Fruit fly (Drosophila melanogaster) whole organism, embryonic: ENCODE results near the gene CG12522.

ENCODE experiments used
- CG10366 ChIP-seq: fragments of 200-800 bp; sonication (Bioruptor generic); IDR thresholded peaks from 2 replicates; pipeline ENCODE4 v1.3.6; 2022; ENCODE audit warnings: missing biosample characterization, missing genetic modification characterization
- CG10462 ChIP-seq: fragments of 200-800 bp; sonication (Bioruptor generic); optimal IDR thresholded peaks from 2 replicates; lab custom pipeline; 2016; ENCODE audit warnings: missing biosample characterization, missing genetic modification characterization
- CG1233 ChIP-seq: fragments of 200-800 bp; sonication (Bioruptor generic); optimal IDR thresholded peaks from 4 replicates; lab custom pipeline; 2018; ENCODE audit warnings: missing biosample characterization, mild to moderate bottlenecking, missing genetic modification characterization
- CG12744 ChIP-seq: fragments of 200-800 bp; sonication (Bioruptor generic); optimal IDR thresholded peaks from 2 replicates; lab custom pipeline; 2016; ENCODE audit warnings: missing biosample characterization, missing genetic modification characterization
- CG12942 ChIP-seq: fragments of 200-800 bp; sonication (Bioruptor generic); optimal IDR thresholded peaks from 3 replicates; lab custom pipeline; 2016; ENCODE audit warnings: missing biosample characterization, missing genetic modification characterization
- CG14965 ChIP-seq: fragments of 200-800 bp; sonication (Bioruptor generic); optimal IDR thresholded peaks from 2 replicates; lab custom pipeline; 2016; ENCODE audit warnings: missing biosample characterization, missing genetic modification characterization, borderline replicate concordance
- CG15269 ChIP-seq: fragments of 200-800 bp; sonication (Bioruptor generic); optimal IDR thresholded peaks from 2 replicates; lab custom pipeline; 2018; ENCODE audit warnings: missing biosample characterization, mild to moderate bottlenecking, missing genetic modification characterization, moderate library complexity
- CG16813 ChIP-seq: fragments of 200-800 bp; sonication (Bioruptor generic); IDR thresholded peaks from 3 replicates; pipeline ENCODE4 v1.3.6; 2022; ENCODE audit warnings: missing biosample characterization, missing genetic modification characterization; ENCODE audit not compliant: partially characterized antibody
- CG17361 ChIP-seq: fragments of 200-800 bp; sonication (Bioruptor generic); IDR thresholded peaks from 3 replicates; pipeline ENCODE4 v1.3.6; 2022; ENCODE audit warnings: missing biosample characterization, missing genetic modification characterization
- CG17568 ChIP-seq: fragments of 200-800 bp; sonication (Bioruptor generic); optimal IDR thresholded peaks from 2 replicates; lab custom pipeline; 2018; ENCODE audit warnings: missing biosample characterization, mild to moderate bottlenecking, missing genetic modification characterization, moderate library complexity
- CG17912 ChIP-seq: fragments of 200-800 bp; sonication (Bioruptor generic); optimal IDR thresholded peaks from 2 replicates; lab custom pipeline; 2018; ENCODE audit warnings: missing biosample characterization, mild to moderate bottlenecking, missing genetic modification characterization
- CG18476 ChIP-seq: fragments of 200-800 bp; sonication (Bioruptor generic); optimal IDR thresholded peaks from 2 replicates; lab custom pipeline; 2016; ENCODE audit warnings: missing biosample characterization, mild to moderate bottlenecking, missing genetic modification characterization
- CG2199 ChIP-seq: fragments of 200-800 bp; sonication (Bioruptor generic); IDR thresholded peaks from 3 replicates; pipeline ENCODE4 v1.3.6; 2022; ENCODE audit warnings: missing biosample characterization, missing genetic modification characterization
- CG3281 ChIP-seq: fragments of 200-800 bp; sonication (Bioruptor generic); optimal IDR thresholded peaks from 3 replicates; lab custom pipeline; 2017; ENCODE audit warnings: missing biosample characterization, mild to moderate bottlenecking, missing genetic modification characterization
- CG4424 ChIP-seq: fragments of 200-800 bp; sonication (Bioruptor generic); optimal IDR thresholded peaks from 3 replicates; lab custom pipeline; 2016; ENCODE audit warnings: missing biosample characterization, missing genetic modification characterization
- CG6254 ChIP-seq: fragments of 200-800 bp; sonication (Bioruptor generic); optimal IDR thresholded peaks from 3 replicates; lab custom pipeline; 2017; ENCODE audit warnings: mild to moderate bottlenecking, missing biosample characterization, missing genetic modification reagents, missing genetic modification characterization
- CG6272 ChIP-seq: fragments of 200-800 bp; sonication (Bioruptor generic); IDR thresholded peaks from 2 replicates; pipeline ENCODE4 v1.3.6; 2022; ENCODE audit warnings: missing biosample characterization, missing genetic modification characterization
- CG8290 ChIP-seq, 3 experiments: fragments of 200-800 bp; sonication (Bioruptor generic); optimal IDR thresholded peaks; 2 replicates each; lab custom pipeline; 2016 to 2019; ENCODE audit warnings: missing biosample characterization in 3 of 3, missing genetic modification characterization in 3 of 3, mild to moderate bottlenecking in 2 of 3, moderate library complexity in 1 of 3
- CG8924 ChIP-seq: fragments of 200-800 bp; optimal IDR thresholded peaks from 3 replicates; lab custom pipeline; 2019; ENCODE audit warnings: missing biosample characterization, mild to moderate bottlenecking, missing genetic modification characterization, moderate library complexity
- Chrac-16 ChIP-seq: fragments of 200-800 bp; sonication (Bioruptor generic); optimal IDR thresholded peaks from 3 replicates; lab custom pipeline; 2016; ENCODE audit warnings: missing biosample characterization, missing genetic modification characterization
- H2.0 ChIP-seq: fragments of 200-800 bp; sonication (Bioruptor generic); IDR thresholded peaks from 2 replicates; pipeline ENCODE4 v1.3.6; 2022; ENCODE audit warnings: missing biosample characterization, missing genetic modification characterization
- HHEX ChIP-seq: fragments of 200-800 bp; sonication (Bioruptor generic); optimal IDR thresholded peaks from 3 replicates; lab custom pipeline; 2017; ENCODE audit warnings: missing biosample characterization, mild to moderate bottlenecking, missing genetic modification characterization, missing genetic modification reagents
- Hey ChIP-seq: fragments of 200-800 bp; sonication (Bioruptor generic); optimal IDR thresholded peaks from 3 replicates; lab custom pipeline; 2018; ENCODE audit warnings: missing biosample characterization, mild to moderate bottlenecking, missing genetic modification characterization
- Lim3 ChIP-seq: fragments of 200-800 bp; sonication (Bioruptor generic); IDR thresholded peaks from 2 replicates; pipeline ENCODE4 v1.3.6; 2022; ENCODE audit warnings: missing biosample characterization, missing genetic modification characterization
- MESR4 ChIP-seq: fragments of 200-800 bp; sonication (Bioruptor generic); optimal IDR thresholded peaks from 2 replicates; lab custom pipeline; 2018; ENCODE audit warnings: missing biosample characterization, mild to moderate bottlenecking, missing genetic modification characterization, moderate library complexity
- Mrtf ChIP-seq: fragments of 200-800 bp; sonication (Bioruptor generic); IDR thresholded peaks from 3 replicates; pipeline ENCODE4 v1.3.6; 2022; ENCODE audit warnings: missing biosample characterization, missing genetic modification characterization
- NFAT ChIP-seq: fragments of 200-800 bp; sonication (Bioruptor generic); IDR thresholded peaks from 2 replicates; pipeline ENCODE4 v1.3.6; 2022; ENCODE audit warnings: missing biosample characterization, missing genetic modification characterization
- PHDP ChIP-seq: fragments of 200-800 bp; sonication (Bioruptor generic); optimal IDR thresholded peaks from 3 replicates; lab custom pipeline; 2018; ENCODE audit warnings: missing biosample characterization, mild to moderate bottlenecking, missing genetic modification characterization, moderate library complexity
- Poxn ChIP-seq: fragments of 200-800 bp; sonication (Bioruptor generic); IDR thresholded peaks from 2 replicates; pipeline ENCODE4 v1.3.6; 2022; ENCODE audit warnings: missing biosample characterization, missing genetic modification characterization
- Ravus ChIP-seq: fragments of 200-800 bp; sonication (Bioruptor generic); IDR thresholded peaks from 2 replicates; pipeline ENCODE4 v1.3.6; 2022; ENCODE audit warnings: missing biosample characterization, missing genetic modification characterization
- Trl ChIP-seq, 3 experiments: fragments of >200 bp in 2 of 3; fragments of 200-800 bp in 1 of 3; sonication (Bioruptor generic) in 1 of 3; optimal IDR thresholded peaks; 2 replicates in 1 of 3; 3 replicates in 2 of 3; lab custom pipeline; 2016 to 2017; ENCODE audit warnings: missing biosample characterization in 1 of 3, missing genetic modification characterization in 1 of 3
- Xrp1 ChIP-seq: fragments of 200-800 bp; sonication (Bioruptor generic); IDR thresholded peaks from 2 replicates; pipeline ENCODE4 v1.3.6; 2022; ENCODE audit warnings: missing biosample characterization, missing genetic modification characterization
- ab ChIP-seq: fragments of 200-800 bp; sonication (Bioruptor generic); optimal IDR thresholded peaks from 2 replicates; lab custom pipeline; 2016; ENCODE audit warnings: missing biosample characterization, missing genetic modification characterization
- ap ChIP-seq: fragments of 200-800 bp; sonication (Bioruptor generic); IDR thresholded peaks from 2 replicates; pipeline ENCODE4 v1.3.6; 2022; ENCODE audit warnings: missing biosample characterization, missing genetic modification characterization
- dan ChIP-seq: fragments of 200-800 bp; sonication (Bioruptor generic); IDR thresholded peaks from 2 replicates; pipeline ENCODE4 v1.3.6; 2022; ENCODE audit warnings: missing biosample characterization, missing genetic modification characterization
- dm ChIP-seq: fragments of 200-800 bp; sonication (Bioruptor generic); optimal IDR thresholded peaks from 3 replicates; lab custom pipeline; 2016; ENCODE audit warnings: missing biosample characterization, missing genetic modification characterization
- dpn ChIP-seq, 2 experiments: fragments of 200-800 bp; sonication (Bioruptor generic); optimal IDR thresholded peaks; 3 replicates each; lab custom pipeline; 2016; ENCODE audit warnings: missing biosample characterization in 2 of 2, missing genetic modification characterization in 2 of 2
- exex ChIP-seq: fragments of 200-800 bp; sonication (Bioruptor generic); optimal IDR thresholded peaks from 4 replicates; lab custom pipeline; 2018; ENCODE audit warnings: missing biosample characterization, mild to moderate bottlenecking, missing genetic modification characterization, moderate library complexity
- hkb ChIP-seq, 2 experiments: fragments of 200-800 bp in 1 of 2; fragments of >200 bp in 1 of 2; sonication (Bioruptor generic) in 1 of 2; IDR thresholded peaks in 1 of 2; optimal IDR thresholded peaks in 1 of 2; 2 replicates each; pipeline versions ENCODE4 v1.3.6 to Lab custom; 2017 to 2022; ENCODE audit warnings: missing biosample characterization in 1 of 2, missing genetic modification characterization in 1 of 2
- ken ChIP-seq: fragments of 200-800 bp; sonication (Bioruptor generic); IDR thresholded peaks from 3 replicates; pipeline ENCODE4 v1.3.6; 2022; ENCODE audit warnings: missing biosample characterization, missing genetic modification characterization
- p53 ChIP-seq: fragments of 200-800 bp; sonication (Bioruptor generic); optimal IDR thresholded peaks from 2 replicates; lab custom pipeline; 2016; ENCODE audit warnings: missing biosample characterization, missing genetic modification characterization
- pzg ChIP-seq: fragments of 200-800 bp; sonication (Bioruptor generic); optimal IDR thresholded peaks from 3 replicates; lab custom pipeline; 2018; ENCODE audit warnings: missing biosample characterization, mild to moderate bottlenecking, missing genetic modification characterization, moderate library complexity
- ranshi ChIP-seq: fragments of 200-800 bp; sonication (Bioruptor generic); IDR thresholded peaks from 2 replicates; pipeline ENCODE4 v1.3.6; 2022; ENCODE audit warnings: missing biosample characterization, missing genetic modification characterization
- rib ChIP-seq: fragments of 200-800 bp; sonication (Bioruptor generic); IDR thresholded peaks from 2 replicates; pipeline ENCODE4 v1.3.6; 2022; ENCODE audit warnings: missing biosample characterization, missing genetic modification characterization
- row ChIP-seq: fragments of 200-800 bp; sonication (Bioruptor generic); IDR thresholded peaks from 3 replicates; pipeline ENCODE4 v1.3.6; 2022; ENCODE audit warnings: missing biosample characterization, missing genetic modification characterization
- sima ChIP-seq: fragments of 200-800 bp; sonication (Bioruptor generic); optimal IDR thresholded peaks from 2 replicates; lab custom pipeline; 2016; ENCODE audit warnings: missing biosample characterization, missing genetic modification characterization
- trem ChIP-seq: fragments of 200-800 bp; optimal IDR thresholded peaks from 3 replicates; lab custom pipeline; 2019; ENCODE audit warnings: missing biosample characterization, mild to moderate bottlenecking, missing genetic modification characterization, moderate library complexity
- trh ChIP-seq: fragments of 200-800 bp; sonication (Bioruptor generic); optimal IDR thresholded peaks from 2 replicates; lab custom pipeline; 2016; ENCODE audit warnings: missing biosample characterization, missing genetic modification characterization
- zf30C ChIP-seq: fragments of 200-800 bp; sonication (Bioruptor generic); optimal IDR thresholded peaks from 3 replicates; lab custom pipeline; 2018; ENCODE audit warnings: missing biosample characterization, mild to moderate bottlenecking, missing genetic modification characterization

Gene CG12522

DNA sequence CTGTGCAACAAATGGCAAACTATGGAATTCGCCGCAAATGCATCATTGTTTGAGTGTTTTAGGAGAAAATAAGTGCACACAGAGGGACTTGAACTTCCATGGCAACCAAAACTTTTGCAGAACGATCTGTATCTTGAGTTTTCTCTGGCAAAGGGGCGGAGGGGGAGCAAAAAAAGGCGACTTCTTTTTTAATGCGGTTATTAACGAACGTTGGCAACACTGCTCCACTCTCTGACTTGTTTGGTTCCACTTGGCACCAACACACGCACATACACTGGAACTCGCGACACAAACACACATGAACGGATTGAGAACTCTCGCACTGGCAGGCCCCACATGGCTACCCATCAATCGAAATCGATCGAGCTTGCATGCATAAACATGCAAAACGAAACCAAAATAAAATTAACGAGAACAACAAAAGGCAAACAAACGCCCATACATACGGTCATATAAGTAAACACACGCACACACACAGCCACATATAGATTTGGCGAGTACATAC lies 11.4 kb downstream of the CG12522 start (continued):
- TF ChIP-seq H2.0 (GFP tag; lab: Robert Waterston, UW) (peak; percentile 5; the same call in 1 of the 2 replicates), CG10366 (GFP tag; lab: Robert Waterston, UW) (peak; percentile 43; the same call in 1 of the 2 replicates), MESR4 (GFP tag; lab: Kevin White, UChicago) (no peak), trh (no peak), row (GFP tag; lab: Robert Waterston, UW) (peak; percentile 44), dpn (GFP tag; optimal IDR thresholded peaks at IDR 0.05; lab: Kevin White, UChicago) (peak in 1 of 2 experiments; percentile 3), CG4424 (GFP tag; lab: Kevin White, UChicago) (no peak), CG12942 (GFP tag; lab: Kevin White, UChicago) (no peak), CG8290 (GFP tag; optimal IDR thresholded peaks at IDR 0.05; lab: Kevin White, UChicago) (no peak), CG8290 (tag; optimal IDR thresholded peaks at IDR 0.05; lab: Kevin White, UChicago) (peak in 1 of 2 experiments; percentile 59), NFAT (peak; percentile 52; the same call in 1 of the 2 replicates), CG10462 (no peak), CG6254 (GFP tag; lab: Kevin White, UChicago) (no peak), exex (tag; lab: Kevin White, UChicago) (no peak), Mrtf (GFP tag; lab: Robert Waterston, UW) (0 out of 3 replicates have a peak, but pooled peaks have one; percentile 28), ab (GFP tag; lab: Kevin White, UChicago) (no peak), CG6272 (peak; percentile 23; the same call in 1 of the 2 replicates), Hey (tag; lab: Kevin White, UChicago) (no peak), hkb (optimal IDR thresholded peaks at IDR 0.05; lab: Kevin White, UChicago) (no peak), hkb (GFP tag; IDR thresholded peaks at IDR 0.05; lab: Robert Waterston, UW) (peak; percentile 6; the same call in 1 of the 2 replicates), p53 (GFP tag; lab: Kevin White, UChicago) (peak; percentile 93), Ravus (GFP tag; lab: Robert Waterston, UW) (no peak), CG16813 (GFP tag; lab: Robert Waterston, UW) (0 out of 3 replicates have a peak, but pooled peaks have one; percentile 13), CG1233 (GFP tag; lab: Kevin White, UChicago) (no peak), Lim3 (GFP tag; lab: Robert Waterston, UW) (no peak), CG18476 (GFP tag; lab: Kevin White, UChicago) (no peak), CG15269 (tag; lab: Kevin White, UChicago) (no peak), CG17568 (peak; percentile 61), ap (GFP tag; lab: Robert Waterston, UW) (no peak), CG17361 (no peak), rib (GFP tag; lab: Robert Waterston, UW) (no peak), CG2199 (GFP tag; lab: Robert Waterston, UW) (peak; percentile 57; the same call in 1 of the 3 replicates), sima (GFP tag; lab: Kevin White, UChicago) (no peak), Poxn (GFP tag; lab: Robert Waterston, UW) (no peak), CG17912 (GFP tag; lab: Kevin White, UChicago) (no peak), CG14965 (GFP tag; lab: Kevin White, UChicago) (no peak), pzg (GFP tag; lab: Kevin White, UChicago) (no peak), trem (tag; lab: Kevin White, UChicago) (no peak), CG12744 (no peak), CG8924 (tag; lab: Kevin White, UChicago) (no peak), CG3281 (no peak), ken (GFP tag; lab: Robert Waterston, UW) (0 out of 3 replicates have a peak, but pooled peaks have one; percentile 25), Xrp1 (no peak), Trl (optimal IDR thresholded peaks at IDR 0.05; lab: Kevin White, UChicago) (peak in 1 of 2 experiments; percentile 5), Trl (GFP tag; optimal IDR thresholded peaks at IDR 0.05; lab: Kevin White, UChicago) (peak; percentile 10), dm (GFP tag; lab: Kevin White, UChicago) (no peak), Chrac-16 (GFP tag; lab: Kevin White, UChicago) (no peak), zf30C (GFP tag; lab: Kevin White, UChicago) (peak; percentile 15), PHDP (tag; lab: Kevin White, UChicago) (no peak), HHEX (GFP tag; lab: Kevin White, UChicago) (no peak), dan (GFP tag; lab: Robert Waterston, UW) (no peak), ranshi (GFP tag; lab: Robert Waterston, UW) (no peak)
